Worm (Caenorhabditis elegans): ENCODE measurements around the gene C17H12.37.

ce11 chrIV:6790438-6791124 lies 14.3 kb upstream of the C17H12.37 start, which contains the start of the genes C17H12.2 and vha-8:
- TF ChIP-seq unc-86 (tag; optimal IDR thresholded peaks at IDR 0.05), result no peak
- TF ChIP-seq F13H6.1 (tag; optimal IDR thresholded peaks at IDR 0.05), result no peak
- TF ChIP-seq syd-9 (tag; optimal IDR thresholded peaks at IDR 0.05), result no peak
- peak; percentile 32 for TF ChIP-seq C08G9.2 (tag; optimal IDR thresholded peaks at IDR 0.05)
- TF ChIP-seq sdc-2 (tag; optimal IDR thresholded peaks at IDR 0.05), result no peak
- TF ChIP-seq lin-11 (tag; optimal IDR thresholded peaks at IDR 0.05), result no peak
- no peak for TF ChIP-seq nhr-11 (tag; optimal IDR thresholded peaks at IDR 0.05)
- TF ChIP-seq tbx-2 (tag; optimal IDR thresholded peaks at IDR 0.05), result peak; percentile 87
- peak; percentile 52 for TF ChIP-seq ceh-34 (tag; optimal IDR thresholded peaks at IDR 0.05)

Data from whole organism, late embryonic.